Fruit fly (Drosophila melanogaster) whole organism, embryonic: Measurements from ENCODE around the gene Tomosyn.

Experiments
- CG12659 ChIP-seq: fragments of 200-800 bp; sonication (Bioruptor generic); optimal IDR thresholded peaks from 3 replicates; lab custom pipeline; 2017; ENCODE audit warnings: mild to moderate bottlenecking, missing biosample characterization, missing genetic modification reagents, missing genetic modification characterization
- CG13894 ChIP-seq: fragments of 200-800 bp; sonication (Bioruptor generic); optimal IDR thresholded peaks from 3 replicates; lab custom pipeline; 2018; ENCODE audit warnings: missing biosample characterization, mild to moderate bottlenecking, missing genetic modification characterization, moderate library complexity
- CG14050 ChIP-seq: fragments of 200-800 bp; sonication (Bioruptor generic); IDR thresholded peaks from 3 replicates; pipeline ENCODE4 v1.3.6; 2022; ENCODE audit warnings: missing biosample characterization, missing genetic modification characterization
- CG15011 ChIP-seq: fragments of 200-800 bp; sonication (Bioruptor generic); optimal IDR thresholded peaks from 3 replicates; lab custom pipeline; 2018; ENCODE audit warnings: missing biosample characterization, mild to moderate bottlenecking, missing genetic modification characterization
- CG16779 ChIP-seq: fragments of 200-800 bp; sonication (Bioruptor generic); IDR thresholded peaks from 2 replicates; pipeline ENCODE4 v1.3.6; 2022; ENCODE audit warnings: missing biosample characterization, missing genetic modification characterization
- CG17359 ChIP-seq: fragments of 200-800 bp; sonication (Bioruptor generic); optimal IDR thresholded peaks from 3 replicates; lab custom pipeline; 2018; ENCODE audit warnings: missing biosample characterization, mild to moderate bottlenecking, missing genetic modification characterization, moderate library complexity
- CG18011 ChIP-seq: fragments of 200-800 bp; sonication (Bioruptor generic); optimal IDR thresholded peaks from 2 replicates; lab custom pipeline; 2017; ENCODE audit warnings: missing biosample characterization, missing genetic modification characterization, mild to moderate bottlenecking, moderate library complexity, missing genotype
- CG18262 ChIP-seq: fragments of 200-800 bp; optimal IDR thresholded peaks from 3 replicates; lab custom pipeline; 2019; ENCODE audit warnings: missing biosample characterization, mild to moderate bottlenecking, missing genetic modification characterization, moderate library complexity
- CG2129 ChIP-seq: fragments of 200-800 bp; sonication (Bioruptor generic); IDR thresholded peaks from 2 replicates; pipeline ENCODE4 v1.3.6; 2022; ENCODE audit warnings: missing biosample characterization, missing genetic modification characterization; ENCODE audit not compliant: partially characterized antibody
- CG2712 ChIP-seq: fragments of 200-800 bp; optimal IDR thresholded peaks from 3 replicates; lab custom pipeline; 2019; ENCODE audit warnings: missing biosample characterization, mild to moderate bottlenecking, missing genetic modification characterization, moderate library complexity
- CG31388 ChIP-seq: fragments of 200-800 bp; sonication (Bioruptor generic); optimal IDR thresholded peaks from 2 replicates; lab custom pipeline; 2016; ENCODE audit warnings: missing biosample characterization, missing genetic modification characterization
- CG31441 ChIP-seq: fragments of 200-800 bp; sonication (Bioruptor generic); IDR thresholded peaks from 2 replicates; pipeline ENCODE4 v1.3.6; 2022; ENCODE audit warnings: missing biosample characterization, missing genetic modification characterization
- CG5245 ChIP-seq: fragments of 200-800 bp; sonication (Bioruptor generic); optimal IDR thresholded peaks from 3 replicates; lab custom pipeline; 2016; ENCODE audit warnings: missing biosample characterization, missing genetic modification characterization
- CG6175 ChIP-seq: fragments of 200-800 bp; sonication (Bioruptor generic); IDR thresholded peaks from 3 replicates; pipeline ENCODE4 v1.3.6; 2022; ENCODE audit warnings: missing biosample characterization, missing genetic modification characterization
- CG7556 ChIP-seq: fragments of 200-800 bp; sonication (Bioruptor generic); optimal IDR thresholded peaks from 2 replicates; lab custom pipeline; 2017; ENCODE audit warnings: missing biosample characterization, mild to moderate bottlenecking, missing genetic modification characterization
- CG8281 ChIP-seq: fragments of 200-800 bp; sonication (Bioruptor generic); optimal IDR thresholded peaks from 2 replicates; lab custom pipeline; 2018; ENCODE audit warnings: missing biosample characterization, mild to moderate bottlenecking, missing genetic modification characterization, moderate library complexity
- CG8290 ChIP-seq, 3 experiments: fragments of 200-800 bp; sonication (Bioruptor generic); optimal IDR thresholded peaks; 2 replicates each; lab custom pipeline; 2016 to 2019; ENCODE audit warnings: missing biosample characterization in 3 of 3, missing genetic modification characterization in 3 of 3, mild to moderate bottlenecking in 2 of 3, moderate library complexity in 1 of 3
- CG8359 ChIP-seq: fragments of 200-800 bp; sonication (Bioruptor generic); optimal IDR thresholded peaks from 2 replicates; lab custom pipeline; 2017; ENCODE audit warnings: missing biosample characterization, mild to moderate bottlenecking, missing genetic modification characterization, borderline replicate concordance
- CG8388 ChIP-seq: fragments of 200-800 bp; sonication (Bioruptor generic); optimal IDR thresholded peaks from 2 replicates; lab custom pipeline; 2019; ENCODE audit warnings: missing biosample characterization, mild to moderate bottlenecking, missing genetic modification characterization, moderate library complexity
- CG8478 ChIP-seq: fragments of >200 bp; optimal IDR thresholded peaks from 2 replicates; lab custom pipeline; 2018
- CG8944 ChIP-seq: fragments of 200-800 bp; sonication (Bioruptor generic); optimal IDR thresholded peaks from 3 replicates; lab custom pipeline; 2016; ENCODE audit warnings: missing biosample characterization, missing genetic modification characterization
- CkIIα-i1 ChIP-seq: fragments of 200-800 bp; sonication (Bioruptor generic); IDR thresholded peaks from 2 replicates; pipeline ENCODE4 v1.3.6; 2022; ENCODE audit warnings: missing biosample characterization, missing genetic modification characterization
- Deaf1 ChIP-seq: fragments of 200-800 bp; optimal IDR thresholded peaks from 3 replicates; lab custom pipeline; 2019; ENCODE audit warnings: missing biosample characterization, mild to moderate bottlenecking, missing genetic modification characterization, moderate library complexity
- Gug ChIP-seq: fragments of 200-800 bp; sonication (Bioruptor generic); IDR thresholded peaks from 4 replicates; pipeline ENCODE4 v1.3.6; 2022; ENCODE audit warnings: missing biosample characterization, missing genetic modification characterization
- Lpt ChIP-seq: fragments of >200 bp; optimal IDR thresholded peaks from 2 replicates; lab custom pipeline; 2018; ENCODE audit warnings: missing biosample characterization, missing genetic modification characterization
- NfI ChIP-seq: fragments of 200-800 bp; sonication (Bioruptor generic); optimal IDR thresholded peaks from 3 replicates; lab custom pipeline; 2018; ENCODE audit warnings: missing biosample characterization, mild to moderate bottlenecking, missing genetic modification characterization, moderate library complexity
- Optix ChIP-seq: fragments of 200-800 bp; sonication (Bioruptor generic); IDR thresholded peaks from 3 replicates; pipeline ENCODE4 v1.3.6; 2022; ENCODE audit warnings: missing biosample characterization, missing genetic modification characterization
- Six4 ChIP-seq: fragments of 200-800 bp; sonication (Bioruptor generic); optimal IDR thresholded peaks from 2 replicates; lab custom pipeline; 2016; ENCODE audit warnings: missing biosample characterization, missing genetic modification characterization
- Stat92E ChIP-seq, 3 experiments: fragments of >200 bp in 2 of 3; fragments of 200-800 bp in 1 of 3; sonication (Bioruptor generic) in 1 of 3; optimal IDR thresholded peaks; 2 replicates each; lab custom pipeline; 2017 to 2019; ENCODE audit warnings: missing biosample characterization in 3 of 3, missing genetic modification characterization in 3 of 3, mild to moderate bottlenecking in 1 of 3, moderate library complexity in 1 of 3
- TFAM ChIP-seq: fragments of 200-800 bp; sonication (Bioruptor generic); optimal IDR thresholded peaks from 2 replicates; lab custom pipeline; 2017; ENCODE audit warnings: missing biosample characterization, missing genetic modification characterization, inconsistent platforms
- Usf ChIP-seq: fragments of 200-800 bp; sonication (Bioruptor generic); optimal IDR thresholded peaks from 2 replicates; lab custom pipeline; 2017; ENCODE audit warnings: missing genotype, missing biosample characterization, missing genetic modification characterization
- cas ChIP-seq: fragments of 200-800 bp; sonication (Bioruptor generic); IDR thresholded peaks from 2 replicates; pipeline ENCODE4 v1.3.6; 2022; ENCODE audit warnings: missing biosample characterization, missing genetic modification characterization
- chif ChIP-seq, 2 experiments: fragments of 200-800 bp; sonication (Bioruptor generic); optimal IDR thresholded peaks; 3 replicates each; lab custom pipeline; 2016; ENCODE audit warnings: missing biosample characterization in 2 of 2, missing genetic modification characterization in 2 of 2
- dysf ChIP-seq: fragments of 200-800 bp; sonication (Bioruptor generic); IDR thresholded peaks from 3 replicates; pipeline ENCODE4 v1.3.6; 2022; ENCODE audit warnings: missing biosample characterization, missing genetic modification characterization
- knrl ChIP-seq: fragments of 200-800 bp; sonication (Bioruptor generic); IDR thresholded peaks from 3 replicates; pipeline ENCODE4 v1.3.6; 2022; ENCODE audit warnings: missing biosample characterization, missing genetic modification characterization; ENCODE audit not compliant: partially characterized antibody
- lmd ChIP-seq: fragments of 200-800 bp; sonication (Bioruptor generic); IDR thresholded peaks from 2 replicates; pipeline ENCODE4 v1.3.6; 2022; ENCODE audit warnings: missing biosample characterization, missing genetic modification characterization
- pum ChIP-seq: fragments of 200-800 bp; sonication (Bioruptor generic); optimal IDR thresholded peaks from 2 replicates; lab custom pipeline; 2016; ENCODE audit warnings: missing biosample characterization, missing genetic modification characterization
- rib ChIP-seq: fragments of 200-800 bp; sonication (Bioruptor generic); IDR thresholded peaks from 2 replicates; pipeline ENCODE4 v1.3.6; 2022; ENCODE audit warnings: missing biosample characterization, missing genetic modification characterization
- scrt ChIP-seq: fragments of 200-800 bp; sonication (Bioruptor generic); optimal IDR thresholded peaks from 2 replicates; lab custom pipeline; 2018; ENCODE audit warnings: missing biosample characterization, mild to moderate bottlenecking, missing genetic modification characterization, moderate library complexity
- sisA ChIP-seq: fragments of 200-800 bp; sonication (Bioruptor generic); IDR thresholded peaks from 2 replicates; pipeline ENCODE4 v1.3.6; 2022; ENCODE audit warnings: missing biosample characterization, missing genetic modification characterization
- slbo ChIP-seq: fragments of 200-800 bp; sonication (Bioruptor generic); IDR thresholded peaks from 2 replicates; pipeline ENCODE4 v1.3.6; 2022; ENCODE audit warnings: missing biosample characterization, missing genetic modification characterization
- sqz ChIP-seq: fragments of 200-800 bp; sonication (Bioruptor generic); optimal IDR thresholded peaks from 3 replicates; lab custom pipeline; 2018; ENCODE audit warnings: missing biosample characterization, mild to moderate bottlenecking, missing genetic modification characterization
- tx ChIP-seq: fragments of 200-800 bp; sonication (Bioruptor generic); optimal IDR thresholded peaks from 2 replicates; lab custom pipeline; 2016; ENCODE audit warnings: missing biosample characterization, missing genetic modification characterization
- unc-4 ChIP-seq: fragments of 200-800 bp; sonication (Bioruptor generic); IDR thresholded peaks from 2 replicates; pipeline ENCODE4 v1.3.6; 2022; ENCODE audit warnings: missing biosample characterization, missing genetic modification characterization; ENCODE audit not compliant: partially characterized antibody
- vvl ChIP-seq: fragments of 200-800 bp; sonication (Bioruptor generic); IDR thresholded peaks from 2 replicates; pipeline ENCODE4 v1.3.6; 2022; ENCODE audit warnings: missing biosample characterization, missing genetic modification characterization
- zen ChIP-seq: fragments of 200-800 bp; sonication (Bioruptor generic); optimal IDR thresholded peaks from 3 replicates; lab custom pipeline; 2018; ENCODE audit warnings: missing biosample characterization, mild to moderate bottlenecking, missing genetic modification characterization, moderate library complexity
- zfh1 ChIP-seq: fragments of 200-800 bp; sonication (Bioruptor generic); IDR thresholded peaks from 3 replicates; pipeline ENCODE4 v1.3.6; 2022; ENCODE audit warnings: missing biosample characterization, missing genetic modification characterization

Gene Tomosyn

dm6 chrX:12582661-12582983 lies 48.8 kb upstream of the Tomosyn start (continued):
- TF ChIP-seq vvl (GFP tag; lab: Robert Waterston, UW) (no peak), zen (tag; lab: Kevin White, UChicago) (no peak), sisA (no peak), sqz (peak; percentile 96)

- peak; percentile 86 for TF ChIP-seq CG12659
- peak; percentile 38 for TF ChIP-seq CG17359
- TF ChIP-seq Deaf1 = peak; percentile 84
- TF ChIP-seq CG8281 = no peak
- TF ChIP-seq unc-4 (GFP tag; lab: Robert Waterston, UW) = peak; percentile 42
- no peak for TF ChIP-seq CkIIα-i1
- peak; percentile 65 for TF ChIP-seq slbo
- TF ChIP-seq rib = peak; percentile 69; the same call in 1 of the 2 replicates
- TF ChIP-seq Lpt (GFP tag; lab: Kevin White, UChicago) = no peak
- no peak for TF ChIP-seq Optix (GFP tag; lab: Robert Waterston, UW)
- no peak; the same call in 1 of the 2 replicates for TF ChIP-seq cas
- no peak for TF ChIP-seq CG8359
- no peak for TF ChIP-seq CG8944 (GFP tag; lab: Kevin White, UChicago)
- TF ChIP-seq CG18262 (tag; lab: Kevin White, UChicago) = peak; percentile 35
- no peak for TF ChIP-seq CG8478
- peak; percentile 47; the same call in 2 of the 3 replicates for TF ChIP-seq zfh1 (GFP tag; lab: Robert Waterston, UW)
- TF ChIP-seq CG8290 (GFP tag; optimal IDR thresholded peaks at IDR 0.05; lab: Kevin White, UChicago) = peak; percentile 55
- TF ChIP-seq CG8290 (tag; optimal IDR thresholded peaks at IDR 0.05; lab: Kevin White, UChicago) = peak in 1 of 2 experiments; percentile 84
- TF ChIP-seq NfI (GFP tag; lab: Kevin White, UChicago) = no peak
- TF ChIP-seq scrt (GFP tag; lab: Kevin White, UChicago) = peak; percentile 42
- TF ChIP-seq chif (GFP tag; optimal IDR thresholded peaks at IDR 0.05; lab: Kevin White, UChicago) = no peak
- TF ChIP-seq dysf (GFP tag; lab: Robert Waterston, UW) = peak; percentile 55; the same call in 2 of the 3 replicates
- TF ChIP-seq CG31441 = 0 out of 2 replicates have a peak, but pooled peaks have one; percentile 7
- TF ChIP-seq CG16779 = peak; percentile 73
- peak; percentile 3 for TF ChIP-seq Usf (GFP tag; lab: Kevin White, UChicago)
- no peak for TF ChIP-seq CG2129 (GFP tag; lab: Robert Waterston, UW)
- TF ChIP-seq tx (GFP tag; lab: Kevin White, UChicago) = peak; percentile 26
- TF ChIP-seq lmd (GFP tag; lab: Robert Waterston, UW) = peak; percentile 45; the same call in 1 of the 2 replicates
- no peak for TF ChIP-seq CG31388 (GFP tag; lab: Kevin White, UChicago)
- TF ChIP-seq Six4 (GFP tag; lab: Kevin White, UChicago) = no peak
- TF ChIP-seq CG13894 = peak; percentile 66
- TF ChIP-seq CG8388 (GFP tag; lab: Kevin White, UChicago) = peak; percentile 38
- TF ChIP-seq CG5245 (GFP tag; lab: Kevin White, UChicago) = no peak
- TF ChIP-seq TFAM (GFP tag; lab: Kevin White, UChicago) = no peak
- TF ChIP-seq knrl (GFP tag; lab: Robert Waterston, UW) = peak; percentile 50; the same call in 1 of the 3 replicates
- TF ChIP-seq CG14050 = no peak
- peak; percentile 45 for TF ChIP-seq CG7556 (GFP tag; lab: Kevin White, UChicago)
- no peak for TF ChIP-seq CG15011 (GFP tag; lab: Kevin White, UChicago)
- TF ChIP-seq pum (GFP tag; lab: Kevin White, UChicago) = no peak
- no peak for TF ChIP-seq CG18011 (GFP tag; lab: Kevin White, UChicago)
- TF ChIP-seq Gug (GFP tag; lab: Robert Waterston, UW) = peak; percentile 32; the same call in 2 of the 4 replicates
- TF ChIP-seq CG6175 = peak; percentile 71; the same call in 2 of the 3 replicates
- peak in 1 of 3 experiments; percentile 87 for TF ChIP-seq Stat92E (GFP tag; optimal IDR thresholded peaks at IDR 0.05; lab: Kevin White, UChicago)
- peak; percentile 40 for TF ChIP-seq CG2712 (tag; lab: Kevin White, UChicago)
These were observed 48.2 kb upstream of the Tomosyn start, which contains the start of gene Pits for dm6 chrX:12582984-12583869. Gene Pits (minus strand): TSS chrX:12583193.
